Fruit fly (Drosophila melanogaster) whole organism, embryonic: Measurements from ENCODE around the gene CSN6.

ENCODE experiments used
- Aef1 ChIP-seq: fragments of 200-800 bp; sonication (Bioruptor generic); IDR thresholded peaks from 3 replicates; pipeline ENCODE4 v1.3.6; 2022; ENCODE audit warnings: missing biosample characterization, missing genetic modification characterization
- Awh ChIP-seq: fragments of 200-800 bp; sonication (Bioruptor generic); IDR thresholded peaks from 2 replicates; pipeline ENCODE4, ENCODE4 v1.3.6; 2022; ENCODE audit warnings: missing biosample characterization, missing genetic modification characterization
- B-H1 ChIP-seq: fragments of 200-800 bp; sonication (Bioruptor generic); IDR thresholded peaks from 3 replicates; pipeline ENCODE4 v1.3.6; 2022; ENCODE audit warnings: missing biosample characterization, missing genetic modification characterization
- CG11398 ChIP-seq: fragments of 200-800 bp; sonication (Bioruptor generic); optimal IDR thresholded peaks from 2 replicates; lab custom pipeline; 2016; ENCODE audit warnings: missing biosample characterization, missing genetic modification characterization
- CG12219 ChIP-seq: fragments of 200-800 bp; sonication (Bioruptor generic); optimal IDR thresholded peaks from 3 replicates; lab custom pipeline; 2018; ENCODE audit warnings: missing biosample characterization, mild to moderate bottlenecking, missing genetic modification characterization
- CG12236 ChIP-seq: fragments of 200-800 bp; sonication (Bioruptor generic); optimal IDR thresholded peaks from 2 replicates; lab custom pipeline; 2016; ENCODE audit warnings: missing biosample characterization, missing genetic modification characterization
- CG14050 ChIP-seq: fragments of 200-800 bp; sonication (Bioruptor generic); IDR thresholded peaks from 3 replicates; pipeline ENCODE4 v1.3.6; 2022; ENCODE audit warnings: missing biosample characterization, missing genetic modification characterization
- CG14860 ChIP-seq: fragments of 200-800 bp; sonication (Bioruptor generic); IDR thresholded peaks from 3 replicates; pipeline ENCODE4 v1.3.6; 2022; ENCODE audit warnings: missing biosample characterization, missing genetic modification characterization; ENCODE audit not compliant: partially characterized antibody
- CG16813 ChIP-seq: fragments of 200-800 bp; sonication (Bioruptor generic); IDR thresholded peaks from 3 replicates; pipeline ENCODE4 v1.3.6; 2022; ENCODE audit warnings: missing biosample characterization, missing genetic modification characterization; ENCODE audit not compliant: partially characterized antibody
- CG17802 ChIP-seq: fragments of 200-800 bp; sonication (Bioruptor generic); optimal IDR thresholded peaks from 2 replicates; lab custom pipeline; 2018; ENCODE audit warnings: missing biosample characterization, mild to moderate bottlenecking, missing genetic modification characterization, moderate library complexity
- CG32532 ChIP-seq: fragments of 200-800 bp; sonication (Bioruptor generic); IDR thresholded peaks from 2 replicates; pipeline ENCODE4 v1.3.6; 2022; ENCODE audit warnings: missing biosample characterization, missing genetic modification characterization
- CG6175 ChIP-seq: fragments of 200-800 bp; sonication (Bioruptor generic); IDR thresholded peaks from 3 replicates; pipeline ENCODE4 v1.3.6; 2022; ENCODE audit warnings: missing biosample characterization, missing genetic modification characterization
- CG6272 ChIP-seq: fragments of 200-800 bp; sonication (Bioruptor generic); IDR thresholded peaks from 2 replicates; pipeline ENCODE4 v1.3.6; 2022; ENCODE audit warnings: missing biosample characterization, missing genetic modification characterization
- CG7357 ChIP-seq: fragments of 200-800 bp; sonication (Bioruptor generic); IDR thresholded peaks from 3 replicates; pipeline ENCODE4 v1.3.6; 2022; ENCODE audit warnings: missing biosample characterization, missing genetic modification characterization
- CG7372 ChIP-seq: fragments of 200-800 bp; sonication (Bioruptor generic); IDR thresholded peaks from 2 replicates; pipeline ENCODE4 v1.3.6; 2022; ENCODE audit warnings: missing biosample characterization, missing genetic modification characterization
- CG8388 ChIP-seq: fragments of 200-800 bp; sonication (Bioruptor generic); optimal IDR thresholded peaks from 2 replicates; lab custom pipeline; 2019; ENCODE audit warnings: missing biosample characterization, mild to moderate bottlenecking, missing genetic modification characterization, moderate library complexity
- Gug ChIP-seq: fragments of 200-800 bp; sonication (Bioruptor generic); IDR thresholded peaks from 4 replicates; pipeline ENCODE4 v1.3.6; 2022; ENCODE audit warnings: missing biosample characterization, missing genetic modification characterization
- HLH4C ChIP-seq: fragments of 200-800 bp; sonication (Bioruptor generic); IDR thresholded peaks from 3 replicates; pipeline ENCODE4 v1.3.6; 2022; ENCODE audit warnings: missing biosample characterization, missing genetic modification characterization; ENCODE audit not compliant: partially characterized antibody
- HLH54F ChIP-seq: fragments of 200-800 bp; sonication (Bioruptor generic); optimal IDR thresholded peaks from 3 replicates; lab custom pipeline; 2016; ENCODE audit warnings: missing biosample characterization, missing genetic modification characterization
- Meics ChIP-seq: fragments of 200-800 bp; sonication (Bioruptor generic); optimal IDR thresholded peaks from 2 replicates; lab custom pipeline; 2017; ENCODE audit warnings: missing biosample characterization, mild to moderate bottlenecking, missing genetic modification characterization
- Ptx1 ChIP-seq: fragments of 200-800 bp; sonication (Bioruptor generic); IDR thresholded peaks from 2 replicates; pipeline ENCODE4 v1.3.6; 2022; ENCODE audit warnings: missing biosample characterization, missing genetic modification characterization
- Rx ChIP-seq: fragments of 200-800 bp; sonication (Bioruptor generic); IDR thresholded peaks from 2 replicates; pipeline ENCODE4 v1.3.6; 2022; ENCODE audit warnings: missing biosample characterization, missing genetic modification characterization
- Sox102F ChIP-seq: fragments of 200-800 bp; sonication (Bioruptor generic); optimal IDR thresholded peaks from 2 replicates; lab custom pipeline; 2018; ENCODE audit warnings: missing biosample characterization, mild to moderate bottlenecking, missing genetic modification characterization, moderate library complexity
- Xrp1 ChIP-seq: fragments of 200-800 bp; sonication (Bioruptor generic); IDR thresholded peaks from 2 replicates; pipeline ENCODE4 v1.3.6; 2022; ENCODE audit warnings: missing biosample characterization, missing genetic modification characterization
- abd-A ChIP-seq: fragments of 200-800 bp; sonication (Bioruptor generic); optimal IDR thresholded peaks from 3 replicates; lab custom pipeline; 2019; ENCODE audit warnings: missing biosample characterization, mild to moderate bottlenecking, missing genetic modification characterization, moderate library complexity
- ap ChIP-seq: fragments of 200-800 bp; sonication (Bioruptor generic); IDR thresholded peaks from 2 replicates; pipeline ENCODE4 v1.3.6; 2022; ENCODE audit warnings: missing biosample characterization, missing genetic modification characterization
- bigmax ChIP-seq: fragments of 200-800 bp; sonication (Bioruptor generic); optimal IDR thresholded peaks from 2 replicates; lab custom pipeline; 2018; ENCODE audit warnings: missing biosample characterization, mild to moderate bottlenecking, missing genetic modification characterization
- cad ChIP-seq: fragments of >200 bp; optimal IDR thresholded peaks from 2 replicates; lab custom pipeline; 2017; ENCODE audit warnings: missing biosample characterization, missing genetic modification characterization
- chn ChIP-seq: fragments of 200-800 bp; sonication (Bioruptor generic); optimal IDR thresholded peaks from 2 replicates; lab custom pipeline; 2016; ENCODE audit warnings: missing biosample characterization, missing genetic modification characterization
- crp ChIP-seq, 2 experiments: fragments of 200-800 bp; sonication (Bioruptor generic); optimal IDR thresholded peaks; 2 replicates in 1 of 2; 3 replicates in 1 of 2; lab custom pipeline; 2017; ENCODE audit warnings: missing biosample characterization in 2 of 2, missing genetic modification characterization in 2 of 2, mild to moderate bottlenecking in 1 of 2, moderate library complexity in 1 of 2
- dysf ChIP-seq: fragments of 200-800 bp; sonication (Bioruptor generic); IDR thresholded peaks from 3 replicates; pipeline ENCODE4 v1.3.6; 2022; ENCODE audit warnings: missing biosample characterization, missing genetic modification characterization
- grau ChIP-seq: fragments of 200-800 bp; optimal IDR thresholded peaks from 3 replicates; lab custom pipeline; 2019; ENCODE audit warnings: missing biosample characterization, mild to moderate bottlenecking, missing genetic modification characterization, moderate library complexity
- gsb ChIP-seq: fragments of 200-800 bp; sonication (Bioruptor generic); IDR thresholded peaks from 2 replicates; pipeline ENCODE4 v1.3.6; 2022; ENCODE audit warnings: missing biosample characterization, missing genetic modification characterization
- ind ChIP-seq: fragments of 200-800 bp; sonication (Bioruptor generic); optimal IDR thresholded peaks from 3 replicates; lab custom pipeline; 2016; ENCODE audit warnings: missing biosample characterization, missing genetic modification characterization
- knrl ChIP-seq: fragments of 200-800 bp; sonication (Bioruptor generic); IDR thresholded peaks from 3 replicates; pipeline ENCODE4 v1.3.6; 2022; ENCODE audit warnings: missing biosample characterization, missing genetic modification characterization; ENCODE audit not compliant: partially characterized antibody
- lab ChIP-seq: fragments of 200-800 bp; sonication (Bioruptor generic); optimal IDR thresholded peaks from 3 replicates; lab custom pipeline; 2017; ENCODE audit warnings: missing biosample characterization, missing genetic modification characterization, mild to moderate bottlenecking, moderate library complexity, missing genetic modification reagents
- lmd ChIP-seq: fragments of 200-800 bp; sonication (Bioruptor generic); IDR thresholded peaks from 2 replicates; pipeline ENCODE4 v1.3.6; 2022; ENCODE audit warnings: missing biosample characterization, missing genetic modification characterization
- row ChIP-seq: fragments of 200-800 bp; sonication (Bioruptor generic); IDR thresholded peaks from 3 replicates; pipeline ENCODE4 v1.3.6; 2022; ENCODE audit warnings: missing biosample characterization, missing genetic modification characterization
- sisA ChIP-seq: fragments of 200-800 bp; sonication (Bioruptor generic); IDR thresholded peaks from 2 replicates; pipeline ENCODE4 v1.3.6; 2022; ENCODE audit warnings: missing biosample characterization, missing genetic modification characterization
- stc ChIP-seq: fragments of 200-800 bp; sonication (Bioruptor generic); IDR thresholded peaks from 2 replicates; pipeline ENCODE4 v1.3.6; 2022; ENCODE audit warnings: missing biosample characterization, missing genetic modification characterization
- ttk ChIP-seq: fragments of 200-800 bp; sonication (Bioruptor generic); IDR thresholded peaks from 2 replicates; pipeline ENCODE4 v2.1.2; 2022; ENCODE audit warnings: missing biosample characterization, missing genetic modification characterization

CSN6 gene

DNA sequence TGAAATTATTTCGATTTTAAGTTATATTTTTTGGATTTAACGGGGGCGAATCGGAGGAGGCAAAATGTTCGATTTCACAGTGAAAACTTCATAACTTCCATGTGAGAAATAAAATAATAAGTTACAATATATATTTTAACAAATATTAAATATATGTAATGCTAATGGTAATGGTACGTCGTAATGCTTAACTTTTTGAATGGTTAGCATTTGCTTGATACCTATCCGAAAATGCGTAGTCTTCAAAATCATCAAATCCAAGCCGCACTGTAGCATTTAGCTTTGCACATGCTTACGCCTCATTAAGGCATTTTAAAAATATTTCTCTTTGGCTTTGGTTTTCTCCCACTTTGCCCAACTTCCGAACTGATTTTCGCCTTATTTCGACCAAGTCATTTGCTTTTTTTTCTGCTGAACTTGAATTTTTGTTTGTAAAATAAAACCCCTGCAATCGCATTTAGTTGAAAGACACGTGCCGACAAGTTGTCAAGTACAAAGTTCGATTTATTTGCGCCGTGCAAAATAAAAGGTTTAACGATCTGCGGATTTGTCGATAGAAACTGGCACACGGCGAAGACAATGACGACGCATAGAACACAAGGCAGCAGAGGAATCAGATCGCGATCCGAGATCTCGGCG, 37.7 kb upstream of the CSN6 start (continued):
- TF ChIP-seq Xrp1 (GFP tag; lab: Robert Waterston, UW) = peak; percentile 45; the same call in 1 of the 2 replicates
- TF ChIP-seq grau (tag; lab: Kevin White, UChicago) = peak; percentile 72
- TF ChIP-seq lab (GFP tag; lab: Kevin White, UChicago) = peak; percentile 17
- TF ChIP-seq Sox102F (GFP tag; lab: Kevin White, UChicago) = peak; percentile 63
- TF ChIP-seq Rx (GFP tag; lab: Robert Waterston, UW) = no peak
- no peak for TF ChIP-seq CG8388 (GFP tag; lab: Kevin White, UChicago)
- no peak for TF ChIP-seq CG17802 (tag; lab: Kevin White, UChicago)
- TF ChIP-seq CG7357 (GFP tag; lab: Robert Waterston, UW) = 0 out of 3 replicates have a peak, but pooled peaks have one; percentile 23
- TF ChIP-seq Ptx1 = peak; percentile 45; the same call in 1 of the 2 replicates
- no peak for TF ChIP-seq ttk
- peak; percentile 29; the same call in 1 of the 2 replicates for TF ChIP-seq Awh (GFP tag; lab: Robert Waterston, UW)
- TF ChIP-seq bigmax (GFP tag; lab: Kevin White, UChicago) = no peak
- TF ChIP-seq row (GFP tag; lab: Robert Waterston, UW) = peak; percentile 63
- TF ChIP-seq CG14050 (GFP tag; lab: Robert Waterston, UW) = peak; percentile 45; the same call in 1 of the 3 replicates
- TF ChIP-seq CG6272 (GFP tag; lab: Robert Waterston, UW) = no peak
- no peak for TF ChIP-seq gsb
- TF ChIP-seq CG11398 (GFP tag; lab: Kevin White, UChicago) = no peak
- no peak for TF ChIP-seq HLH54F (GFP tag; lab: Kevin White, UChicago)
- TF ChIP-seq Meics (GFP tag; lab: Kevin White, UChicago) = peak; percentile 22
- 0 out of 2 replicates have a peak, but pooled peaks have one; percentile 37 for TF ChIP-seq sisA (GFP tag; lab: Robert Waterston, UW)
- TF ChIP-seq CG7372 = no peak
- TF ChIP-seq cad (GFP tag; lab: Kevin White, UChicago) = no peak
- no peak for TF ChIP-seq CG6175 (GFP tag; lab: Robert Waterston, UW)
- no peak for TF ChIP-seq HLH4C (GFP tag; lab: Robert Waterston, UW)
- no peak for TF ChIP-seq CG14860
- 0 out of 3 replicates have a peak, but pooled peaks have one; percentile 26 for TF ChIP-seq CG16813 (GFP tag; lab: Robert Waterston, UW)
- TF ChIP-seq CG32532 (GFP tag; lab: Robert Waterston, UW) = peak; percentile 24; the same call in 1 of the 2 replicates
- no peak for TF ChIP-seq Gug (GFP tag; lab: Robert Waterston, UW)
- TF ChIP-seq stc (GFP tag; lab: Robert Waterston, UW) = peak; percentile 67
- TF ChIP-seq dysf (GFP tag; lab: Robert Waterston, UW) = peak; percentile 54; the same call in 2 of the 3 replicates
- no peak for TF ChIP-seq CG12219
- TF ChIP-seq ind = peak; percentile 22
- no peak for TF ChIP-seq crp (GFP tag; optimal IDR thresholded peaks at IDR 0.05; lab: Kevin White, UChicago)
- TF ChIP-seq CG12236 (GFP tag; lab: Kevin White, UChicago) = no peak
- no peak for TF ChIP-seq abd-A (tag; lab: Kevin White, UChicago)
- no peak for TF ChIP-seq knrl (GFP tag; lab: Robert Waterston, UW)
- peak; percentile 21; the same call in 1 of the 3 replicates for TF ChIP-seq B-H1 (GFP tag; lab: Robert Waterston, UW)
- TF ChIP-seq Aef1 (GFP tag; lab: Robert Waterston, UW) = 0 out of 3 replicates have a peak, but pooled peaks have one; percentile 17
- TF ChIP-seq lmd = peak; percentile 36; the same call in 1 of the 2 replicates
- TF ChIP-seq ap (GFP tag; lab: Robert Waterston, UW) = no peak
- TF ChIP-seq chn = no peak
